Fruit fly (Drosophila melanogaster) whole organism, embryonic: ENCODE measurements around the gene CG32388.
A peak's percentile ranks its signal among the peaks of the same experiment; 100 is the strongest.

ENCODE experiments used
- B-H1 ChIP-seq: fragments of 200-800 bp; sonication (Bioruptor generic); IDR thresholded peaks from 3 replicates; pipeline ENCODE4 v1.3.6; 2022; ENCODE audit warnings: missing biosample characterization, missing genetic modification characterization
- B-H2 ChIP-seq: fragments of 200-800 bp; sonication (Bioruptor generic); optimal IDR thresholded peaks from 2 replicates; lab custom pipeline; 2018; ENCODE audit warnings: missing biosample characterization, mild to moderate bottlenecking, missing genetic modification characterization
- CG10267 ChIP-seq: fragments of 200-800 bp; sonication (Bioruptor generic); optimal IDR thresholded peaks from 2 replicates; lab custom pipeline; 2018; ENCODE audit warnings: missing biosample characterization, mild to moderate bottlenecking, missing genetic modification characterization, moderate library complexity
- CG10959 ChIP-seq: fragments of 200-800 bp; sonication (Bioruptor generic); IDR thresholded peaks from 2 replicates; pipeline ENCODE4 v1.3.6; 2022; ENCODE audit warnings: missing biosample characterization, missing genetic modification characterization
- CG12155 ChIP-seq: fragments of 200-800 bp; sonication (Bioruptor generic); optimal IDR thresholded peaks from 3 replicates; lab custom pipeline; 2016; ENCODE audit warnings: missing biosample characterization, missing genetic modification characterization
- CG12219 ChIP-seq: fragments of 200-800 bp; sonication (Bioruptor generic); optimal IDR thresholded peaks from 3 replicates; lab custom pipeline; 2018; ENCODE audit warnings: missing biosample characterization, mild to moderate bottlenecking, missing genetic modification characterization
- CG15479 ChIP-seq: fragments of 200-800 bp; sonication (Bioruptor generic); optimal IDR thresholded peaks from 3 replicates; lab custom pipeline; 2019; ENCODE audit warnings: missing biosample characterization, mild to moderate bottlenecking, missing genetic modification characterization, moderate library complexity
- CG16813 ChIP-seq: fragments of 200-800 bp; sonication (Bioruptor generic); IDR thresholded peaks from 3 replicates; pipeline ENCODE4 v1.3.6; 2022; ENCODE audit warnings: missing biosample characterization, missing genetic modification characterization; ENCODE audit not compliant: partially characterized antibody
- CG17385 ChIP-seq: fragments of 200-800 bp; sonication (Bioruptor generic); optimal IDR thresholded peaks from 3 replicates; lab custom pipeline; 2018; ENCODE audit warnings: missing biosample characterization, mild to moderate bottlenecking, missing genetic modification characterization
- CG17568 ChIP-seq: fragments of 200-800 bp; sonication (Bioruptor generic); optimal IDR thresholded peaks from 2 replicates; lab custom pipeline; 2018; ENCODE audit warnings: missing biosample characterization, mild to moderate bottlenecking, missing genetic modification characterization, moderate library complexity
- CG1792 ChIP-seq: fragments of 200-800 bp; sonication (Bioruptor generic); optimal IDR thresholded peaks from 2 replicates; lab custom pipeline; 2016; ENCODE audit warnings: missing biosample characterization, missing genetic modification characterization
- CG3163 ChIP-seq: fragments of 200-800 bp; sonication (Bioruptor generic); optimal IDR thresholded peaks from 3 replicates; lab custom pipeline; 2016; ENCODE audit warnings: missing biosample characterization, missing genetic modification characterization
- CG3407 ChIP-seq: fragments of 200-800 bp; sonication (Bioruptor generic); optimal IDR thresholded peaks from 2 replicates; lab custom pipeline; 2018; ENCODE audit warnings: missing biosample characterization, mild to moderate bottlenecking, missing genetic modification characterization
- CG34224 ChIP-seq: fragments of 200-800 bp; sonication (Bioruptor generic); IDR thresholded peaks from 3 replicates; pipeline ENCODE4 v1.3.6; 2022; ENCODE audit warnings: missing biosample characterization, missing genetic modification characterization; ENCODE audit not compliant: partially characterized antibody
- CG34376 ChIP-seq: fragments of 200-800 bp; sonication (Bioruptor generic); optimal IDR thresholded peaks from 2 replicates; lab custom pipeline; 2018; ENCODE audit warnings: missing biosample characterization, mild to moderate bottlenecking, missing genetic modification characterization
- CG5180 ChIP-seq: fragments of 200-800 bp; sonication (Bioruptor generic); optimal IDR thresholded peaks from 3 replicates; lab custom pipeline; 2017; ENCODE audit warnings: missing biosample characterization, missing genetic modification characterization, mild to moderate bottlenecking, moderate library complexity, missing genetic modification reagents
- CG7556 ChIP-seq: fragments of 200-800 bp; sonication (Bioruptor generic); optimal IDR thresholded peaks from 2 replicates; lab custom pipeline; 2017; ENCODE audit warnings: missing biosample characterization, mild to moderate bottlenecking, missing genetic modification characterization
- CG7839 ChIP-seq: fragments of 200-800 bp; sonication (Bioruptor generic); optimal IDR thresholded peaks from 3 replicates; lab custom pipeline; 2018; ENCODE audit warnings: missing biosample characterization, mild to moderate bottlenecking, missing genetic modification characterization, moderate library complexity
- CG7928 ChIP-seq: fragments of 200-800 bp; sonication (Bioruptor generic); optimal IDR thresholded peaks from 2 replicates; lab custom pipeline; 2017; ENCODE audit warnings: missing biosample characterization, mild to moderate bottlenecking, missing genetic modification characterization
- CG7963 ChIP-seq: fragments of 200-800 bp; sonication (Bioruptor generic); IDR thresholded peaks from 3 replicates; pipeline ENCODE4 v1.3.6; 2022; ENCODE audit warnings: missing biosample characterization, missing genetic modification characterization; ENCODE audit not compliant: partially characterized antibody
- CG8478 ChIP-seq: fragments of >200 bp; optimal IDR thresholded peaks from 2 replicates; lab custom pipeline; 2018
- CG8924 ChIP-seq: fragments of 200-800 bp; optimal IDR thresholded peaks from 3 replicates; lab custom pipeline; 2019; ENCODE audit warnings: missing biosample characterization, mild to moderate bottlenecking, missing genetic modification characterization, moderate library complexity
- CoRest ChIP-seq: fragments of 200-800 bp; sonication (Bioruptor generic); optimal IDR thresholded peaks from 3 replicates; lab custom pipeline; 2018; ENCODE audit warnings: missing biosample characterization, mild to moderate bottlenecking, missing genetic modification characterization, moderate library complexity
- Hey ChIP-seq: fragments of 200-800 bp; sonication (Bioruptor generic); optimal IDR thresholded peaks from 3 replicates; lab custom pipeline; 2018; ENCODE audit warnings: missing biosample characterization, mild to moderate bottlenecking, missing genetic modification characterization
- Hmx ChIP-seq: fragments of 200-800 bp; sonication (Bioruptor generic); optimal IDR thresholded peaks from 2 replicates; lab custom pipeline; 2016; ENCODE audit warnings: missing biosample characterization, missing genetic modification characterization
- Hr39 ChIP-seq: fragments of >200 bp; optimal IDR thresholded peaks from 2 replicates; lab custom pipeline; 2017
- Mrtf ChIP-seq: fragments of 200-800 bp; sonication (Bioruptor generic); IDR thresholded peaks from 3 replicates; pipeline ENCODE4 v1.3.6; 2022; ENCODE audit warnings: missing biosample characterization, missing genetic modification characterization
- Neu2 ChIP-seq: fragments of 200-800 bp; sonication (Bioruptor generic); optimal IDR thresholded peaks from 3 replicates; lab custom pipeline; 2016; ENCODE audit warnings: missing biosample characterization, missing genetic modification characterization, borderline replicate concordance
- Nf-YB ChIP-seq: fragments of 200-800 bp; sonication (Bioruptor generic); optimal IDR thresholded peaks from 3 replicates; lab custom pipeline; 2019; ENCODE audit warnings: missing biosample characterization, mild to moderate bottlenecking, missing genetic modification characterization, moderate library complexity
- PHDP ChIP-seq: fragments of 200-800 bp; sonication (Bioruptor generic); optimal IDR thresholded peaks from 3 replicates; lab custom pipeline; 2018; ENCODE audit warnings: missing biosample characterization, mild to moderate bottlenecking, missing genetic modification characterization, moderate library complexity
- Scr ChIP-seq: fragments of 200-800 bp; sonication (Bioruptor generic); IDR thresholded peaks from 2 replicates; pipeline ENCODE4 v1.3.6; 2022; ENCODE audit warnings: missing biosample characterization, missing genetic modification characterization; ENCODE audit not compliant: partially characterized antibody
- TFAM ChIP-seq: fragments of 200-800 bp; sonication (Bioruptor generic); optimal IDR thresholded peaks from 2 replicates; lab custom pipeline; 2017; ENCODE audit warnings: missing biosample characterization, missing genetic modification characterization, inconsistent platforms
- Usf ChIP-seq: fragments of 200-800 bp; sonication (Bioruptor generic); optimal IDR thresholded peaks from 2 replicates; lab custom pipeline; 2017; ENCODE audit warnings: missing genotype, missing biosample characterization, missing genetic modification characterization
- bab2 ChIP-seq: fragments of 200-800 bp; sonication (Bioruptor generic); optimal IDR thresholded peaks from 2 replicates; lab custom pipeline; 2016; ENCODE audit warnings: missing biosample characterization, missing genetic modification characterization
- br ChIP-seq: fragments of >200 bp; optimal IDR thresholded peaks from 2 replicates; lab custom pipeline; 2017
- chm ChIP-seq: fragments of 200-800 bp; sonication (Bioruptor generic); IDR thresholded peaks from 2 replicates; pipeline ENCODE4 v1.3.6; 2022; ENCODE audit warnings: missing biosample characterization, missing genetic modification characterization
- ftz-f1 ChIP-seq: fragments of 200-800 bp; sonication (Bioruptor generic); optimal IDR thresholded peaks from 2 replicates; lab custom pipeline; 2016; ENCODE audit warnings: missing biosample characterization, missing genetic modification characterization
- gro ChIP-seq: fragments of 200-800 bp; sonication (Bioruptor generic); optimal IDR thresholded peaks from 2 replicates; lab custom pipeline; 2016; ENCODE audit warnings: missing biosample characterization, missing genetic modification characterization
- inv ChIP-seq: fragments of 200-800 bp; sonication (Bioruptor generic); IDR thresholded peaks from 2 replicates; pipeline ENCODE4 v1.3.6; 2022; ENCODE audit warnings: missing biosample characterization, missing genetic modification characterization; ENCODE audit not compliant: partially characterized antibody
- kni ChIP-seq: fragments of 200-800 bp; sonication (Bioruptor generic); optimal IDR thresholded peaks from 3 replicates; lab custom pipeline; 2017; ENCODE audit warnings: mild to moderate bottlenecking, missing biosample characterization, missing genetic modification reagents, missing genetic modification characterization
- lbe ChIP-seq: fragments of 200-800 bp; sonication (Bioruptor generic); optimal IDR thresholded peaks from 2 replicates; lab custom pipeline; 2016; ENCODE audit warnings: missing biosample characterization, mild to moderate bottlenecking, missing genetic modification characterization
- mirr ChIP-seq: fragments of 200-800 bp; sonication (Bioruptor generic); optimal IDR thresholded peaks from 3 replicates; lab custom pipeline; 2018; ENCODE audit warnings: missing biosample characterization, mild to moderate bottlenecking, missing genetic modification characterization
- nerfin-1 ChIP-seq: fragments of 200-800 bp; sonication (Bioruptor generic); optimal IDR thresholded peaks from 3 replicates; lab custom pipeline; 2019; ENCODE audit warnings: missing biosample characterization, mild to moderate bottlenecking, missing genetic modification characterization, moderate library complexity
- nmo ChIP-seq: fragments of 200-800 bp; sonication (Bioruptor generic); optimal IDR thresholded peaks from 2 replicates; lab custom pipeline; 2018; ENCODE audit warnings: missing biosample characterization, mild to moderate bottlenecking, missing genetic modification characterization, moderate library complexity
- odd ChIP-seq: fragments of 200-800 bp; sonication (Bioruptor generic); optimal IDR thresholded peaks from 2 replicates; lab custom pipeline; 2017; ENCODE audit warnings: missing biosample characterization, mild to moderate bottlenecking, missing genetic modification characterization
- row ChIP-seq: fragments of 200-800 bp; sonication (Bioruptor generic); IDR thresholded peaks from 3 replicates; pipeline ENCODE4 v1.3.6; 2022; ENCODE audit warnings: missing biosample characterization, missing genetic modification characterization
- salm ChIP-seq: fragments of 200-800 bp; sonication (Bioruptor generic); optimal IDR thresholded peaks from 2 replicates; lab custom pipeline; 2018; ENCODE audit warnings: missing biosample characterization, mild to moderate bottlenecking, missing genetic modification characterization
- shn ChIP-seq: fragments of 200-800 bp; sonication (Bioruptor generic); optimal IDR thresholded peaks from 3 replicates; lab custom pipeline; 2016; ENCODE audit warnings: missing biosample characterization, missing genetic modification characterization
- ssp ChIP-seq: fragments of 200-800 bp; sonication (Bioruptor generic); IDR thresholded peaks from 2 replicates; pipeline ENCODE4 v1.3.6; 2022; ENCODE audit warnings: missing biosample characterization, missing genetic modification characterization
- tgo ChIP-seq: fragments of 200-800 bp; sonication (Bioruptor generic); IDR thresholded peaks from 3 replicates; pipeline ENCODE4 v1.3.6; 2022; ENCODE audit warnings: missing biosample characterization, missing genetic modification characterization
- tll ChIP-seq, 2 experiments: fragments of 200-800 bp in 1 of 2; fragments of >200 bp in 1 of 2; sonication (Bioruptor generic) in 1 of 2; optimal IDR thresholded peaks; 2 replicates each; lab custom pipeline; 2017 to 2019; ENCODE audit warnings: missing biosample characterization in 2 of 2, missing genetic modification characterization in 2 of 2, mild to moderate bottlenecking in 1 of 2, moderate library complexity in 1 of 2

CG32388 gene

DNA sequence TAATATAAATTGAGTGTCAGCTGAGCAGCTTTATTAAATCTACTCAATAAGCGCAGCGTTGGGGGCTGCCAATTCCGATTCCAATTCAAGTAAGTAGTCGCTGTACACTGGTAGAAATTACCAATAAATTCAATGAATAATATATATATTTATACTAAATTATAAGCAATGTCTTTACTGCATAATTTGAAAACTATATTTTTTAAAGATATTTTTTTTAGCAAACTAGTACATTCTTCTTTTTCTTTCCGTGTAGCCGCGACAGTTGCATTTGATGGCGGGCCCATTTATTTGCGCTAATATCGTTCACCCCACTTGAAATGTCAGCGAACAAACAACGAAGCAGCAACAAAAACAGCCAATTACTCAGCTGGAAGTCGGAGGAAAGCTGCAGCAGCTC is 7.0 kb downstream of the CG32388 start (continued):
- TF ChIP-seq CG3163 (GFP tag; lab: Kevin White, UChicago) (no peak), CG7928 (no peak), Hey (tag; lab: Kevin White, UChicago) (no peak), B-H1 (GFP tag; lab: Robert Waterston, UW) (peak; percentile 52), CG10959 (GFP tag; lab: Robert Waterston, UW) (peak; percentile 65), br (lab: Kevin White, UChicago) (no peak), inv (GFP tag; lab: Robert Waterston, UW) (no peak), Neu2 (GFP tag; lab: Kevin White, UChicago) (no peak), CG3407 (GFP tag; lab: Kevin White, UChicago) (peak; percentile 40), bab2 (no peak), mirr (GFP tag; lab: Kevin White, UChicago) (no peak), odd (GFP tag; lab: Kevin White, UChicago) (peak; percentile 20), nmo (GFP tag; lab: Kevin White, UChicago) (peak; percentile 65), CG10267 (tag; lab: Kevin White, UChicago) (peak; percentile 57), salm (tag; lab: Kevin White, UChicago) (no peak), CG8478 (lab: Kevin White, UChicago) (no peak), tgo (GFP tag; lab: Robert Waterston, UW) (peak; percentile 62), Hmx (GFP tag; lab: Kevin White, UChicago) (no peak), ssp (peak; percentile 43; the same call in 1 of the 2 replicates), ftz-f1 (GFP tag; lab: Kevin White, UChicago) (no peak), CG8924 (tag; lab: Kevin White, UChicago) (peak; percentile 26), CG1792 (no peak), lbe (GFP tag; lab: Kevin White, UChicago) (peak; percentile 33), B-H2 (no peak), CG12219 (peak; percentile 21), CG5180 (GFP tag; lab: Kevin White, UChicago) (peak; percentile 36), CG17568 (GFP tag; lab: Kevin White, UChicago) (no peak), chm (GFP tag; lab: Robert Waterston, UW) (0 out of 2 replicates have a peak, but pooled peaks have one; percentile 51), Usf (GFP tag; lab: Kevin White, UChicago) (no peak), Hr39 (no peak), CG12155 (GFP tag; lab: Kevin White, UChicago) (peak; percentile 39), Nf-YB (GFP tag; lab: Kevin White, UChicago) (peak; percentile 1), TFAM (GFP tag; lab: Kevin White, UChicago) (no peak), kni (no peak), CG15479 (no peak), Scr (GFP tag; lab: Robert Waterston, UW) (no peak), CG16813 (GFP tag; lab: Robert Waterston, UW) (no peak), CG34376 (no peak), row (GFP tag; lab: Robert Waterston, UW) (peak; percentile 72), nerfin-1 (tag; lab: Kevin White, UChicago) (peak; percentile 16), Mrtf (GFP tag; lab: Robert Waterston, UW) (no peak), PHDP (tag; lab: Kevin White, UChicago) (peak; percentile 63), tll (GFP tag; optimal IDR thresholded peaks at IDR 0.05; lab: Kevin White, UChicago) (no peak), CG7839 (tag; lab: Kevin White, UChicago) (peak; percentile 64), CoRest (tag; lab: Kevin White, UChicago) (peak; percentile 54), CG17385 (GFP tag; lab: Kevin White, UChicago) (peak; percentile 61), CG7556 (GFP tag; lab: Kevin White, UChicago) (peak; percentile 40), CG34224 (GFP tag; lab: Robert Waterston, UW) (no peak), CG7963 (GFP tag; lab: Robert Waterston, UW) (no peak), shn (GFP tag; lab: Kevin White, UChicago) (no peak), gro (GFP tag; lab: Kevin White, UChicago) (no peak)
